Fruit fly (Drosophila melanogaster) whole organism, embryonic: ENCODE measurements around the gene CG11790.

Experiments used
- Bdp1 ChIP-seq: fragments of 200-800 bp; sonication (Bioruptor generic); optimal IDR thresholded peaks from 3 replicates; lab custom pipeline; 2016; ENCODE audit warnings: missing biosample characterization, missing genetic modification characterization
- BtbVII ChIP-seq: fragments of 200-800 bp; sonication (Bioruptor generic); optimal IDR thresholded peaks from 3 replicates; lab custom pipeline; 2017; ENCODE audit warnings: missing biosample characterization, mild to moderate bottlenecking, missing genetic modification characterization
- CG10147 ChIP-seq: fragments of 200-800 bp; sonication (Bioruptor generic); optimal IDR thresholded peaks from 2 replicates; lab custom pipeline; 2019; ENCODE audit warnings: missing biosample characterization, mild to moderate bottlenecking, missing genetic modification characterization, moderate library complexity
- CG10209 ChIP-seq: fragments of 200-800 bp; sonication (Bioruptor generic); optimal IDR thresholded peaks from 3 replicates; lab custom pipeline; 2017; ENCODE audit warnings: missing biosample characterization, mild to moderate bottlenecking, missing genetic modification characterization, missing genetic modification reagents
- CG10274 ChIP-seq: fragments of 200-800 bp; sonication (Bioruptor generic); optimal IDR thresholded peaks from 3 replicates; lab custom pipeline; 2017; ENCODE audit warnings: missing biosample characterization, mild to moderate bottlenecking, missing genetic modification characterization
- CG10979 ChIP-seq: fragments of 200-800 bp; sonication (Bioruptor generic); optimal IDR thresholded peaks from 2 replicates; lab custom pipeline; 2018; ENCODE audit warnings: missing biosample characterization, mild to moderate bottlenecking, missing genetic modification characterization, moderate library complexity
- CG12659 ChIP-seq: fragments of 200-800 bp; sonication (Bioruptor generic); optimal IDR thresholded peaks from 3 replicates; lab custom pipeline; 2017; ENCODE audit warnings: mild to moderate bottlenecking, missing biosample characterization, missing genetic modification reagents, missing genetic modification characterization
- CG12942 ChIP-seq: fragments of 200-800 bp; sonication (Bioruptor generic); optimal IDR thresholded peaks from 3 replicates; lab custom pipeline; 2016; ENCODE audit warnings: missing biosample characterization, missing genetic modification characterization
- CG13287 ChIP-seq: fragments of 200-800 bp; sonication (Bioruptor generic); IDR thresholded peaks from 2 replicates; pipeline ENCODE4 v1.3.6; 2022; ENCODE audit warnings: missing biosample characterization, missing genetic modification characterization; ENCODE audit not compliant: partially characterized antibody
- CG13296 ChIP-seq: fragments of 200-800 bp; sonication (Bioruptor generic); optimal IDR thresholded peaks from 3 replicates; lab custom pipeline; 2018; ENCODE audit warnings: missing biosample characterization, mild to moderate bottlenecking, missing genetic modification characterization
- CG14014 ChIP-seq: fragments of 200-800 bp; sonication (Bioruptor generic); IDR thresholded peaks from 2 replicates; pipeline ENCODE4 v1.3.6; 2022; ENCODE audit warnings: missing biosample characterization, missing genetic modification characterization
- CG1529 ChIP-seq: fragments of 200-800 bp; sonication (Bioruptor generic); optimal IDR thresholded peaks from 3 replicates; lab custom pipeline; 2018; ENCODE audit warnings: missing biosample characterization, missing genetic modification characterization
- CG16813 ChIP-seq: fragments of 200-800 bp; sonication (Bioruptor generic); IDR thresholded peaks from 3 replicates; pipeline ENCODE4 v1.3.6; 2022; ENCODE audit warnings: missing biosample characterization, missing genetic modification characterization; ENCODE audit not compliant: partially characterized antibody
- CG16863 ChIP-seq: fragments of 200-800 bp; sonication (Bioruptor generic); optimal IDR thresholded peaks from 3 replicates; lab custom pipeline; 2016; ENCODE audit warnings: missing biosample characterization, missing genetic modification characterization
- CG17186 ChIP-seq: fragments of 200-800 bp; sonication (Bioruptor generic); optimal IDR thresholded peaks from 3 replicates; lab custom pipeline; 2017; ENCODE audit warnings: missing biosample characterization, missing genetic modification reagents, missing genetic modification characterization
- CG17829 ChIP-seq: fragments of 200-800 bp; optimal IDR thresholded peaks from 2 replicates; lab custom pipeline; 2019; ENCODE audit warnings: missing biosample characterization, mild to moderate bottlenecking, missing genetic modification characterization, moderate library complexity
- CG17912 ChIP-seq: fragments of 200-800 bp; sonication (Bioruptor generic); optimal IDR thresholded peaks from 2 replicates; lab custom pipeline; 2018; ENCODE audit warnings: missing biosample characterization, mild to moderate bottlenecking, missing genetic modification characterization
- CG18011 ChIP-seq: fragments of 200-800 bp; sonication (Bioruptor generic); optimal IDR thresholded peaks from 2 replicates; lab custom pipeline; 2017; ENCODE audit warnings: missing biosample characterization, missing genetic modification characterization, mild to moderate bottlenecking, moderate library complexity, missing genotype
- CG18476 ChIP-seq: fragments of 200-800 bp; sonication (Bioruptor generic); optimal IDR thresholded peaks from 2 replicates; lab custom pipeline; 2016; ENCODE audit warnings: missing biosample characterization, mild to moderate bottlenecking, missing genetic modification characterization
- CG30020 ChIP-seq: fragments of 200-800 bp; optimal IDR thresholded peaks from 2 replicates; lab custom pipeline; 2019; ENCODE audit warnings: missing biosample characterization, mild to moderate bottlenecking, missing genetic modification characterization, moderate library complexity
- CG3281 ChIP-seq: fragments of 200-800 bp; sonication (Bioruptor generic); optimal IDR thresholded peaks from 3 replicates; lab custom pipeline; 2017; ENCODE audit warnings: missing biosample characterization, mild to moderate bottlenecking, missing genetic modification characterization
- CG33213 ChIP-seq: fragments of 200-800 bp; sonication (Bioruptor generic); optimal IDR thresholded peaks from 3 replicates; lab custom pipeline; 2016; ENCODE audit warnings: missing biosample characterization, missing genetic modification characterization
- CG42726 ChIP-seq: fragments of 200-800 bp; sonication (Bioruptor generic); IDR thresholded peaks from 2 replicates; pipeline ENCODE4 v1.3.6; 2022; ENCODE audit warnings: missing biosample characterization, missing genetic modification characterization; ENCODE audit not compliant: partially characterized antibody
- CG8281 ChIP-seq: fragments of 200-800 bp; sonication (Bioruptor generic); optimal IDR thresholded peaks from 2 replicates; lab custom pipeline; 2018; ENCODE audit warnings: missing biosample characterization, mild to moderate bottlenecking, missing genetic modification characterization, moderate library complexity
- CG8388 ChIP-seq: fragments of 200-800 bp; sonication (Bioruptor generic); optimal IDR thresholded peaks from 2 replicates; lab custom pipeline; 2019; ENCODE audit warnings: missing biosample characterization, mild to moderate bottlenecking, missing genetic modification characterization, moderate library complexity
- CG8924 ChIP-seq: fragments of 200-800 bp; optimal IDR thresholded peaks from 3 replicates; lab custom pipeline; 2019; ENCODE audit warnings: missing biosample characterization, mild to moderate bottlenecking, missing genetic modification characterization, moderate library complexity
- CG9609 ChIP-seq: fragments of 200-800 bp; sonication (Bioruptor generic); optimal IDR thresholded peaks from 3 replicates; lab custom pipeline; 2016; ENCODE audit warnings: missing biosample characterization, missing genetic modification characterization
- Dbx ChIP-seq: fragments of 200-800 bp; sonication (Bioruptor generic); IDR thresholded peaks from 3 replicates; pipeline ENCODE4 v1.3.6; 2022; ENCODE audit warnings: missing biosample characterization, missing genetic modification characterization
- Ets65A ChIP-seq: fragments of 200-800 bp; sonication (Bioruptor generic); peaks from one replicate; lab custom pipeline; 2016; ENCODE audit warnings: missing biosample characterization, missing genetic modification characterization
- HLH54F ChIP-seq: fragments of 200-800 bp; sonication (Bioruptor generic); optimal IDR thresholded peaks from 3 replicates; lab custom pipeline; 2016; ENCODE audit warnings: missing biosample characterization, missing genetic modification characterization
- HmgD ChIP-seq: fragments of 200-800 bp; sonication (Bioruptor generic); optimal IDR thresholded peaks from 3 replicates; lab custom pipeline; 2016; ENCODE audit warnings: missing biosample characterization, missing genetic modification characterization
- Hr78 ChIP-seq, 2 experiments: fragments of 200-800 bp in 1 of 2; fragments of >200 bp in 1 of 2; sonication (Bioruptor generic) in 1 of 2; optimal IDR thresholded peaks; 2 replicates each; lab custom pipeline; 2017 to 2019; ENCODE audit warnings: missing biosample characterization in 2 of 2, missing genetic modification characterization in 2 of 2, mild to moderate bottlenecking in 1 of 2, moderate library complexity in 1 of 2
- Mes4 ChIP-seq: fragments of 200-800 bp; sonication (Bioruptor generic); optimal IDR thresholded peaks from 2 replicates; lab custom pipeline; 2016; ENCODE audit warnings: missing biosample characterization, missing genetic modification characterization
- Nf-YB ChIP-seq: fragments of 200-800 bp; sonication (Bioruptor generic); optimal IDR thresholded peaks from 3 replicates; lab custom pipeline; 2019; ENCODE audit warnings: missing biosample characterization, mild to moderate bottlenecking, missing genetic modification characterization, moderate library complexity
- NfI ChIP-seq: fragments of 200-800 bp; sonication (Bioruptor generic); optimal IDR thresholded peaks from 3 replicates; lab custom pipeline; 2018; ENCODE audit warnings: missing biosample characterization, mild to moderate bottlenecking, missing genetic modification characterization, moderate library complexity
- Sry-δ ChIP-seq: fragments of 200-800 bp; sonication (Bioruptor generic); optimal IDR thresholded peaks from 2 replicates; lab custom pipeline; 2016; ENCODE audit warnings: missing biosample characterization, missing genetic modification characterization
- al ChIP-seq: fragments of 200-800 bp; sonication (Bioruptor generic); IDR thresholded peaks from 2 replicates; pipeline ENCODE4 v1.3.6; 2022; ENCODE audit warnings: missing biosample characterization, missing genetic modification characterization
- chif ChIP-seq, 2 experiments: fragments of 200-800 bp; sonication (Bioruptor generic); optimal IDR thresholded peaks; 3 replicates each; lab custom pipeline; 2016; ENCODE audit warnings: missing biosample characterization in 2 of 2, missing genetic modification characterization in 2 of 2
- chinmo ChIP-seq: fragments of 200-800 bp; sonication (Bioruptor generic); IDR thresholded peaks from 4 replicates; pipeline ENCODE4 v1.3.6; 2022; ENCODE audit warnings: missing biosample characterization, missing genetic modification characterization; ENCODE audit not compliant: partially characterized antibody
- crol ChIP-seq: fragments of 200-800 bp; sonication (Bioruptor generic); IDR thresholded peaks from 2 replicates; pipeline ENCODE4 v1.3.6; 2022; ENCODE audit warnings: missing biosample characterization, missing genetic modification characterization
- esg ChIP-seq: fragments of 200-800 bp; sonication (Bioruptor generic); conservative IDR thresholded peaks from 2 replicates; pipeline ENCODE4 v1.3.6; 2022; ENCODE audit warnings: missing biosample characterization, missing genetic modification characterization
- hb ChIP-seq: fragments of 200-800 bp; sonication (Bioruptor generic); IDR thresholded peaks from 3 replicates; pipeline ENCODE4 v1.3.6; 2022; ENCODE audit warnings: missing biosample characterization, missing genetic modification characterization; ENCODE audit not compliant: partially characterized antibody
- her ChIP-seq: fragments of 200-800 bp; sonication (Bioruptor generic); optimal IDR thresholded peaks from 2 replicates; lab custom pipeline; 2016; ENCODE audit warnings: missing biosample characterization, missing genetic modification characterization
- klu ChIP-seq: fragments of 200-800 bp; sonication (Bioruptor generic); IDR thresholded peaks from 2 replicates; pipeline ENCODE4 v1.3.6; 2022; ENCODE audit warnings: missing biosample characterization, missing genetic modification characterization
- lab ChIP-seq: fragments of 200-800 bp; sonication (Bioruptor generic); optimal IDR thresholded peaks from 3 replicates; lab custom pipeline; 2017; ENCODE audit warnings: missing biosample characterization, missing genetic modification characterization, mild to moderate bottlenecking, moderate library complexity, missing genetic modification reagents
- pzg ChIP-seq: fragments of 200-800 bp; sonication (Bioruptor generic); optimal IDR thresholded peaks from 3 replicates; lab custom pipeline; 2018; ENCODE audit warnings: missing biosample characterization, mild to moderate bottlenecking, missing genetic modification characterization, moderate library complexity
- sob ChIP-seq: fragments of 200-800 bp; sonication (Bioruptor generic); IDR thresholded peaks from 2 replicates; pipeline ENCODE4 v1.3.6; 2022; ENCODE audit warnings: missing biosample characterization, missing genetic modification characterization
- sug ChIP-seq: fragments of 200-800 bp; optimal IDR thresholded peaks from 2 replicates; lab custom pipeline; 2019; ENCODE audit warnings: missing biosample characterization, mild to moderate bottlenecking, missing genetic modification characterization, moderate library complexity
- trh ChIP-seq: fragments of 200-800 bp; sonication (Bioruptor generic); optimal IDR thresholded peaks from 2 replicates; lab custom pipeline; 2016; ENCODE audit warnings: missing biosample characterization, missing genetic modification characterization
- zen ChIP-seq: fragments of 200-800 bp; sonication (Bioruptor generic); optimal IDR thresholded peaks from 3 replicates; lab custom pipeline; 2018; ENCODE audit warnings: missing biosample characterization, mild to moderate bottlenecking, missing genetic modification characterization, moderate library complexity

CG11790 gene

DNA sequence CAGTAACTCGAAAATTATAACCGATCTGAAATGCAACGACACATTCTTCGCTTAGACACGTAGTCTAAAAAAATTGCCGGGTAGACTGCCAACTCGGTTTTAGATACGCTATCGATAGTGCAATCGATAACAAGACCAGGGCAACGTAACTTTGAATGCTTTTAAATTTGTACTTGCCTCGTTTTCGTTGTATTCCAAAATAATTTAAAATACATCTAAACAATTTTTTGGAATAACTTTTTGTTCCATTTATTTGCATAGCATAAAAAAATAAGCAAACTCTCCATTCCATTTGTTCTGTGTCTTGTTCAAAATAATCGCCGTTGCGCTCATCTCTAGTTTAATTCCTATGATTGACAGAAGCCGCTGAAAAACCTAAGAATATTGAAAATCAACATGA lies 22.1 kb downstream of the CG11790 start, which contains the start of the genes Stt3B and CG11839 (continued):
- TF ChIP-seq Dbx (GFP tag; lab: Robert Waterston, UW) (peak; percentile 80), al (GFP tag; lab: Robert Waterston, UW) (peak; percentile 73), CG16813 (GFP tag; lab: Robert Waterston, UW) (peak; percentile 95), lab (GFP tag; lab: Kevin White, UChicago) (no peak), CG17912 (GFP tag; lab: Kevin White, UChicago) (peak; percentile 1), HmgD (peak; percentile 85), CG9609 (GFP tag; lab: Kevin White, UChicago) (peak; percentile 74), CG42726 (GFP tag; lab: Robert Waterston, UW) (peak; percentile 89; the same call in 1 of the 2 replicates), Nf-YB (GFP tag; lab: Kevin White, UChicago) (peak; percentile 37), CG8924 (tag; lab: Kevin White, UChicago) (peak; percentile 67), sug (peak; percentile 81), hb (GFP tag; lab: Robert Waterston, UW) (peak; percentile 91), chinmo (peak; percentile 64; the same call in 2 of the 4 replicates), HLH54F (GFP tag; lab: Kevin White, UChicago) (peak; percentile 79), CG17829 (tag; lab: Kevin White, UChicago) (peak; percentile 72), CG10274 (no peak), CG33213 (peak; percentile 69), CG8281 (tag; lab: Kevin White, UChicago) (no peak), CG1529 (no peak), CG30020 (tag; lab: Kevin White, UChicago) (peak; percentile 91), zen (tag; lab: Kevin White, UChicago) (peak; percentile 48), pzg (GFP tag; lab: Kevin White, UChicago) (peak; percentile 85), CG12942 (GFP tag; lab: Kevin White, UChicago) (peak; percentile 75), CG10147 (GFP tag; lab: Kevin White, UChicago) (no peak), chif (GFP tag; optimal IDR thresholded peaks at IDR 0.05; lab: Kevin White, UChicago) (peak; percentile 55 to 82), NfI (no peak), crol (GFP tag; lab: Robert Waterston, UW) (no peak), her (peak; percentile 62), CG10209 (GFP tag; lab: Kevin White, UChicago) (no peak), CG17186 (GFP tag; lab: Kevin White, UChicago) (peak; percentile 41), CG16863 (GFP tag; lab: Kevin White, UChicago) (peak; percentile 49), CG10979 (tag; lab: Kevin White, UChicago) (peak; percentile 68), BtbVII (GFP tag; lab: Kevin White, UChicago) (no peak), sob (GFP tag; lab: Robert Waterston, UW) (peak; percentile 85; the same call in 1 of the 2 replicates), Hr78 (GFP tag; optimal IDR thresholded peaks at IDR 0.05; lab: Kevin White, UChicago) (no peak), esg (GFP tag; lab: Robert Waterston, UW) (0 out of 2 replicates have a peak, but pooled peaks have one; percentile 23), CG13296 (GFP tag; lab: Kevin White, UChicago) (peak; percentile 69), CG12659 (GFP tag; lab: Kevin White, UChicago) (peak; percentile 85), CG3281 (GFP tag; lab: Kevin White, UChicago) (peak; percentile 66), Sry-δ (GFP tag; lab: Kevin White, UChicago) (peak; percentile 97), trh (GFP tag; lab: Kevin White, UChicago) (peak; percentile 30), CG8388 (GFP tag; lab: Kevin White, UChicago) (peak; percentile 28), CG14014 (peak; percentile 65), CG18476 (GFP tag; lab: Kevin White, UChicago) (peak; percentile 56), Ets65A (GFP tag; lab: Kevin White, UChicago) (peak; percentile 97), Mes4 (GFP tag; lab: Kevin White, UChicago) (peak; percentile 53), klu (no peak), Bdp1 (GFP tag; lab: Kevin White, UChicago) (peak; percentile 60), CG13287 (peak; percentile 96), CG18011 (GFP tag; lab: Kevin White, UChicago) (peak; percentile 46)
